Worm (Caenorhabditis elegans) whole organism, midembryonic: ENCODE data around the gene ZK688.11.

Source experiments
- cog-1 ChIP-seq: sonication (generic microtip); optimal IDR thresholded peaks from 2 replicates; lab custom pipeline; 2016; ENCODE audit warnings: missing genetic modification characterization, missing compliant biosample characterization
- flt-1 ChIP-seq: fragments of 200-800 bp; sonication (Bioruptor generic); IDR thresholded peaks from 2 replicates; pipeline ENCODE4 v1.3.6; 2022; ENCODE audit warnings: missing genetic modification characterization, missing compliant biosample characterization
- klf-2 ChIP-seq: fragments of 200-800 bp; sonication (Bioruptor generic); conservative IDR thresholded peaks from 2 replicates; pipeline ENCODE4 v1.3.6; 2022; ENCODE audit warnings: missing genetic modification reagents, missing genetic modification characterization, missing compliant biosample characterization
- ztf-29 ChIP-seq: fragments of 200-800 bp; sonication (Bioruptor generic); IDR thresholded peaks from 2 replicates; pipeline ENCODE4 v1.3.6; 2022; ENCODE audit warnings: missing genetic modification reagents, missing genetic modification characterization, missing compliant biosample characterization

DNA sequence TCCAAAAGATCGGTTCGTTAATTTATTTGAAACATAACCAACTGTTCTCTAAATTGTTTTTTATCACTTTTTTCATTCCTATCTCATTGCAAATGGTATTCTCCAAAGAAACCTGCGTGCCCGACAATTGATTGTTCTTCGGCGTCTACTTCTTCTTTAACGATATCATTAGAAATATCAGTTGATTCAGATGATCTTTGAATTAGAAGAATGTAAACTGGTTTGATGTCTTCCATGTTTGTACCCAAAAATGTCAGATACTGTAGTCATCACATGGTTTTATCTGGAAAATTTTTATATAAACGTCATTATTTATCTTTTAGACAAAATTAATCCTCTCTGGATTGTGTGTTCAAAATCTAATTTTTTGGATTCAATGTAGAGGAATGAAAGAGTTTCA, 13.0 kb upstream of the ZK688.11 start:
- TF ChIP-seq cog-1 (tag; lab: Kevin White, UChicago) (no peak), ztf-29 (GFP tag; lab: Robert Waterston, UW) (no peak), flt-1 (GFP tag; lab: Robert Waterston, UW) (no peak), klf-2 (GFP tag; lab: Robert Waterston, UW) (no peak)
